Fruit fly (Drosophila melanogaster) whole organism, larva: ENCODE data around the gene smo.

Experiments used
- noc ChIP-seq: fragments of 200-800 bp; sonication (Bioruptor generic); optimal IDR thresholded peaks from 3 replicates; lab custom pipeline; 2019; ENCODE audit warnings: missing biosample characterization, mild to moderate bottlenecking, missing genetic modification characterization, moderate library complexity

Gene smo

DNA sequence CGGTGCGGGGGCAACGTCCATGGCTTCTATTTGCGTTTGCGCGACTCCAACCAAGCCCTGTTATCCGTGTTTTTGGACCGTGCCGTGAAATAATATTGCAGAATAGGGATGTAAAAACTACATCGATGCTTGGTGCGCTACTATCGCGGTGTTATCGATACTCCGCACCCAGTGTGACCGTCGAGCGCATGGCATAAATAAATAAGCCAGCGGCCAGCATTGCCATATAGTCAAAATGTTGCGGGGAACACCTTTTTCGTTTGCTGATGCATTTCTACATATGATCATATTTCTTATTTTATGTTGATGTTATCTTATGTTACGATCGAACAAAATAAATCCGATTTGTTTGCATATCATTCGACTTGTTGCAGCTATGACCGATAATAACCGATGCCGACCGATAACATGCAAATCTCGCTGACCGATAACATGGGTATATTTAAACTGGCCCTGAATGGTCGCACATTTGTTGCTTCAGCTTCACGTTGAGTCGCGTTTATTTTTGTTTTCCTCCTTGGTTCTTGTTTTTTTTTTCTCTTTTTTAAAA, at the start of gene smo:
smo (plus strand) TSS at position 461 of the 550 bp plus-strand sequence.
- no peak for TF ChIP-seq noc (tag; lab: Kevin White, UChicago)

DNA sequence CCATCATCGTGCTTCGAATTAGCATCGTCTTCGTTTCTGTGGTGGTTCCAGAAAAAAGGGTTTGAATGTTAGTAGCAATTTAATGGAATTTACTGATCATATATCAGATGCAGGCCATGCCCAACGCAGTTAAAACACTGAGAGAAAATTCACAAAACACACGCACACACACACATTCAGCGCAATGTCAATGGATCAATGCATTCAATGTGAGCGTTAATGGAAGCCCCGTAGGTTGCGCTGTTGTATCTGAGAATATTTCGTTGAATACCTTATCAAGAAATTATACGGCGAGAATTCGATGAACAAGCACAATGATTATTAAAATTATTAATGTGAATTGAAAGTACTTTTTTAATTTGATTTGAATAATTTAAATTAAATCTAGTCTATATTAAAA, 49.1 kb upstream of the smo start:
- TF ChIP-seq noc (tag; lab: Kevin White, UChicago): no peak

DNA sequence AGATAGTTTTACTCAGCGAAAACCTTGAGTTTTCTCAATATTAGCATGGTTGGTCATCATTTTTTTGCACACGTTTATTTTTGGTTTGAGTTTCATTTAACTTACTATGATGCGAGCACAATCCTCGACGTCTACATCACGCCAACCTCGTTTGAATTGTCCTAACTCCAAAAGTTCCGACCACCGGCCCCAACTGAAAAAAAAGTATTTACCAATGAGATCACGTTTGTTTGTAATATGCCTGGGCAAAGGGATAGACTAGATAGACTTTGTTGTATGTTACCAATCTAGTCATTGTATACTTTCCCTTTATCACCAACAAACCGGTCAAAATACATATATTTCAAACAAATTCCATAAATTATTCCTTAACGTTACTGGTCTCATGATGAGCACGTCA, 45.2 kb upstream of the smo start, which contains the start of gene CG13693:
CG13693 (plus strand) TSS at position 301 of the 400 bp plus-strand sequence.
- no peak for TF ChIP-seq noc (tag; lab: Kevin White, UChicago)

DNA sequence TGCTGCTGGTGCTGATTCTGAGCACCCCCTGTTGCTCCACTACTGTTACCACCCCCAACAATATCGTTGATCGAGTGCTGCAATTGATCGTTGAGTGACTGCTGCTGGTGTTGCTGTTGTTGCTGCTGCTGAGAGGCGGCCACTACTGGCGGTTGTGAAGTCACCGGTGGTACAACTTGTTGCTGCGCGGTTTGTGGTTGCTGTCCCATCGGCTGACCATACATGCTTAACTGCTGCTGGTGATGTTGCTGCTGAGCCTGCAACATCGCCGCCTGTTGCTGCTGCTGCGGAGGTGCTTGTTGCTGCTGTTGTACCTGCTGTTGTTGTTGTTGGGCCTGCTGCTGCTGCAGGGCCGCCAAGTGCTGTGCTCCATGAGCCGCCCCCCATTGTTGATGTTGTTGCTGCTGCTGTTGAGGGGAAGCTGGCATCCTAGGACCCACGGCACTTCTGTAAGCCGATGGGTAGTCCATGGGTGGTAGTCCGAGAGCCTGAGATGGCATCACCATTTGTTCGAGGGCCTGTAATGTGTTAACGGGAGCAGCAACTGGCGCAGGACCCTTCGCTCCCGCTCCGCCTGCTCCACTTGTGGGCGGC, 37.1 kb upstream of the smo start:
- TF ChIP-seq noc (tag; lab: Kevin White, UChicago): no peak

DNA sequence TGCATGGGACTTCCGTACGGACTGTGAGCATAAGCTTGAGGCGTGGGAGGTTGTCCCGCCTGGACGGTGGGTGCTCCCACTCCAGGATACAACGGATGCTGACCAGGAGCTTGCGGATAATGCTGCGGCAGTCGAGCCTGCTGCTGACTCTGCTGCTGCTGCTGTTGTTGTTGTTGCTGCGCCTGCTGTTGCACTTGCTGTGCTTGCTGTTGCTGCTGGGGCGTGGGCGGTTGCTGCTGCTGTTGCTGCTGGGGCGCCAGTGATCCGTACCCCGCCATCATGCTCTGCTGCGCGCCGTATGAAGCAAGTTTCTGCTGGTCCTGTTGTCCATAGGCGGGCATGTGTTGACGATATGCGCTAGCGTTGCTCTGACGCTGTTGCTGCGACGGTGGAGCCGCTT, 36.0 kb upstream of the smo start:
- TF ChIP-seq noc (tag; lab: Kevin White, UChicago): no peak

DNA sequence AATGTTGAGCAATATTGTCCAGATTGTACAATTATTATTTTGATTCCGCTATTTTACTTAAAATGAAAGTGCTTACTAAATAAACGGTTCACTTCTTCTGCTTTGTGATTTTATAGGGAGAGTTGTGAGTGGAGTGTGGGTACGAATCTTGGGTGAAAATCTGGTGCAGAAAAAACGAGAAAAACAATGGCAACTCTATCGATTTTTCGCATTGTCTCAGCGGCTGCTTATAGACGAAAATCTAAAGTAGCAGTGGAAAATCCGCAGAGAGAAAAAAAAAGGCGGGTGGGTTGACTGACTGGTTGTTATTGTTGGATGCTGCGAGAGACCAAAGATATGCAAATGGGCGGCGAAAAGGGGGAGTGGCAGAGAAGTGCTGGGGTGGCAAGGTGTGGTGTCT, 34.3 kb upstream of the smo start:
- no peak for TF ChIP-seq noc (tag; lab: Kevin White, UChicago)

DNA sequence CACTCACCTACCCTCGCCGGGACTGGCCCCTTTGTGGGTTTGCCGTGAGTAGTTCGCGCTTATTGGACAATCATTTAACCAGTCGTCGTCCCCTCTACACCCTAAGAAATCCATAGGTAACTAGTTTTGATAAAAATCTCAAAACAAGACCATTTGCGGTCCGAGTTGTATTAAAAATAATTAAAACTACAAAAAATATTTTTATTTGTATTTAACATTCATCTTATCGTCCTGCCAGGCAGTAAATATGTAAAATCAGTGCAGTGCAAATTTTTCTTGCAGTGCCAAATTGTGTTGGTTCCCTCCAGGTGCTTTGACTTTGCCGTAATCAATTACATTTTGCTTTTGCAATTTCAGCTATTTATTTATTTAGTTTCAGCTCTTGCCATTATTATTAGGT, 33.6 kb upstream of the smo start:
- peak; percentile 39 for TF ChIP-seq noc (tag; lab: Kevin White, UChicago)

DNA sequence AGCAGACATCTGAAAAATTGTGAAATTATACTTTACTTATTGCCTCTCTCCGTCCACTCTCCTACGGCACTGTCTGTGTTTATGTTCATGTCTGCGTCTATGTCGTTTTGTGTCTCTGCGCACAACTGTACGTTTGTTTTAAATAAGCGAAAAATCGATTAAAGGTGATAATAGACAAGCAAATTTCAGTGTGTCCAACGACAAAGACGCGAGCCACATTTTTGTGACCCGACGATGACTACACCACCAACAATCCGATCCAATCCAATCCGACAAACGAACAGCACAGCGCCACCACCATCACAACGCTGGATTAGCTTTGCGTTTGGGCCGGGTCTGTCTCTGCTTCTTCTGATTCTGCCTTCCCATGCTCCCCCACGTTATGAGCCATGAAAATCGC, 32.8 kb upstream of the smo start:
- TF ChIP-seq noc (tag; lab: Kevin White, UChicago): no peak

DNA sequence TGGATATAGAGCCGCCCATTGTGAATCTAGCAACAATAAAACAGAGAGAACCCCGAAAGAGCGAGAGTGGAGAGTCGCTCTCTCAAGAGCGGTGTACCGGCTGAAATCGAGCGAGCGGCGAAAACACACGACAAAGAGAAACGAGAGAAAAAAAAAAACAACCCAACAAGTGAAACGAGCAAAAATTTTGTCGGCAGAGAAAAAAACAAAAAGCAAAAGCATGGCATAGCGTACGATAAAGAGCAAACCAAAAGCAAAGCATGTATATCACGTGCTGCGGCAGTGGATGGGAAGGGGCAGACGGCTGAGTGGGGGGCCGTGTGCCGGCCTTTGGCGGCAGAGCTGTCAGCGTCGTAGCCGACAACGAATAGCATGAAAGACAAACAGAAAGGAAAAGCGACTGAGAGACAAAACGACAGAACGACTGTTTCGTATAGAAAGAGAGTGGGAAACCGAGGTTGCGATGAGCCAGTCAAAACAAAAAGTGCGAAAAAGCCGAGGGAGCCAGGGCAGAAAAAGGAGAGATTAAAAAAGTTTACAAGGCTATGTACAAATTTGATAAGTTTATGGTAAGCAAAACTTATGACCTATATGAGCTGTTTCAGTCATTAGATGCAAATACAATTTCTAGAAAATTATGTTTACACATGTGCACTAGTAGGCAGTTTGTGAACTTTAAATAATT, 30.6 kb upstream of the smo start:
- peak; percentile 11 for TF ChIP-seq noc (tag; lab: Kevin White, UChicago)

DNA sequence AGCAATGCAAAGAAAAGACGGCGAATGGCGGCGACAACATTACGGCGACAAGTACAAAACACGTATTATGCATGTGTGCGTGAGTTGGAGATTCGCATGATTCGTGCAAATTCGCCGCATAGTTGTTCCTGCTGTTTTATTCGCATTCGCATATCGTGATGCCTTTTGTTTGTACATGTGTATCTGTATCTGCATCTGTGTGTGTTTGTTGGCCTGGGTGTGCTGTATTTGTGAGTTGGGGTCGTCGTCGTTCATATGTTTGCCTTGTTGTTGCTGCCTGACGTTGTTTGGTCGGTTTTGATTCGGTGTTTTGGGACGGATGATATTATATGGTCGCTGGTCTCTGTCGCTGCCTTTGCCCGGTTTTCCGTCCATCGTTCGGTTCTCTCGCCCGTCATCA, 29.9 kb upstream of the smo start:
- no peak for TF ChIP-seq noc (tag; lab: Kevin White, UChicago)

DNA sequence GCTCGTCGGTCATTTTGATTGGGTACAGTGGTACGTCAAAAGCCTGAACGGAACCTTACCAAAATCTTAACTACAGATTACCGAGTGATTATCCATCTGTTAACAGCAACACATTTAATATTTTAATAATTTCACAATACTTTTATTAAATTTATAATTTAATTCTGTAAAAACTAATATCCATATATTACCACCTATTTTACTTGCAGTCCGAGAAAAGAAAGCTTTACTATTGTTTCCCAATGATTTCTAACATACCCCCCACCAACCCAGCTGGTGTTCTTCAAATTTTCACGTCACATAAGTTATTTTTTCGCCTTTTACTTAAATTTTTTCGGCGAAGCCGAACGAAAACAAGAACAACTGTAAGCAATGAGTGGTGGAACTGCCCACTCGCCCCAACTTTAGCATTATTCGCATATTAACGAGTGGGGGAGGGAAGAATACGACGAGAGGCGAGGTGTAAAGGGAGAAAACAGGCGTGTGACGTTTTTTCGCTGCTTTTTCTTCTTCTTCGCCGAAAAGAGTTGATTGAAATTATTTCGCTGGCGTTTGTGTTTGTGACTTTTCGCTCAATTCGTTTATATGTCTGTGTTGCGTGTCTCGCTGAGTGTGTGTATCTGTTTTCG, 29.4 kb upstream of the smo start:
- TF ChIP-seq noc (tag; lab: Kevin White, UChicago): peak; percentile 92

DNA sequence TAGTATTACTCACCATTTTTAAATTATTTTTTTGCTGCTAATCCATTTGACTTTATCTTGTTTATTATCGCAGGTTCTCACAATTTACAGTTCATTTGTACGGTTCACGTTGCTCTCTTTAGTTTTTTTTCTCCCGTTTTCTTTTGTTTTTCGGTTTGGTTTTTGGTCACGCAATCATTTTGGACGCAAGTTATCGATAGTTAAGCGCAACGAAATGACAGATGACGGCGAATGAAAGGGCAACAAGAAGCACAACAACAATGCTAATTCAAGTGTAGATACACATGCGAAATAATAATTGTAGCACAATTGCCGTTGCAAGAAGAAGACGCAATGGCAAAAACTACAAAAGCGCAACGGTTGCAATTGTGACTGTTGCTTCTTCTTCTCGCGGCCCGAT, 28.8 kb upstream of the smo start:
- TF ChIP-seq noc (tag; lab: Kevin White, UChicago): no peak

DNA sequence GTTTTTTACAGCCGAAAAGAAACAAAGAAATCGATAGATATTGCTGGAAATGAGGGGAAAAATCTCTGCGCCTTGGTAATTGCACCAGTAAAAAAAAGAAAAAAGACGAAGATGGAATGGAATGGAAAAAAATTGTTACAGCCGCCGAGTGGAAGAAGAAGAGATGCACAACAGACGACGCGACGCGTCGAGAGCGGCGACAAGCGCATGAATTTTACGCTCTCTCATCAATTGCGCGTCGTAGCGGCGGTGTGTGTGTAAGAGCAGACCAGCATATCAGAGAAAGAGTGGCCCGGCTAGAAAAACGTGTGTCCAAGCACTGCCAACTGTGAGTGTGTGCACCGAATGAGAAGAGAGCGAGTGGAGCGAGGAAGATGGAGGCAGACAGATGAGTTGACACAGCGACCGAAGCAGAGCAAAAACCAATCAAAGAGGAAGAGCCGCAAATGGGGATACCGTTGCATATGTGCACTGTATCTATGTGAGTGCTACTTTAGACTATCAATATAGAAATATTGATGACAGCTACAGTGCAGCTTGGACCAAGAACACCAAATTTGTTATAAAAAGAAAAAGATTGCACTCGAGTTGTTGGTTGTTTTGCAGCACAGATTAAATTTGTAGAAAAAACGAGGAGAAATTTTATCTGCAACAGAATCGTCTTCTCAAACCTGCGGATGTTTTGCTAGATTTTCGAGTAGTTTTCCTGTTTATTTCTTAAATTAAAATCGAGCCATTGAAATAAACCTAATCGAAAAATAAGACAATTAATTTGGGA, 28.1 kb upstream of the smo start:
- no peak for TF ChIP-seq noc (tag; lab: Kevin White, UChicago)

DNA sequence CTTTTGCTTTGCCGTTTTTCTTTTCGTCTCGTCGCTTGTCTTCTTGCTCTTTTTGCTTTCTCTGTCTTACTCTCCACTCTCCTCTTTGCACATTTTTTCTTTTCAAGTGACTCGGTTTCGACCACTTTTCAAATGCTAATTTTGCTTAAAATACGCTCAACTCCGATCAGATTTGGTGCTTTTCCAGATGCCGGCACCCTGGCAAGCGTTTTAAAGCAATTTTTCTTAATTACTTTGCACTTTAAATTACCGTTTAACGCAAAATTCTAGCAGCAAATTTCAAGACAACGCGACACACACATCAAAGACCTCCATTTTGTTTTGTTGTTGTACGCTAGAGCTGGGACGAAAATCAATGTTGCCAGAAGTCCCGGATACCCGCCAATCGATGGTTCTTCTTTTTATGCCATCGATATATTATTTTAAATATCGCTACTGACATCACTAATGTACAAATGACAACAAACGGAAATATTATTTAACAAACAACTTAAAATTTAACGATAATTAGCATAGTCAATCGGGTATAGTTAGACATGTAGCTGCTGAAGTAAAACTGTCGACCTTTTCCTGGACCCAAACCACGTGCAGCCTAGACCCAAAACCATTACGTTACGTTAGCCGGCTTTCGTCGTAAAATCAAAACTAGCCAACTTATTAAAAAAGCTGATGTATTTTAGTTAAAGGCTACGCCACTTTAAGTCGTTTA, 26.7 kb upstream of the smo start, which contains the start of gene kis:
kis (minus strand) TSS at position 317 of the 709 bp plus-strand sequence.
- peak; percentile 24 for TF ChIP-seq noc (tag; lab: Kevin White, UChicago)

DNA sequence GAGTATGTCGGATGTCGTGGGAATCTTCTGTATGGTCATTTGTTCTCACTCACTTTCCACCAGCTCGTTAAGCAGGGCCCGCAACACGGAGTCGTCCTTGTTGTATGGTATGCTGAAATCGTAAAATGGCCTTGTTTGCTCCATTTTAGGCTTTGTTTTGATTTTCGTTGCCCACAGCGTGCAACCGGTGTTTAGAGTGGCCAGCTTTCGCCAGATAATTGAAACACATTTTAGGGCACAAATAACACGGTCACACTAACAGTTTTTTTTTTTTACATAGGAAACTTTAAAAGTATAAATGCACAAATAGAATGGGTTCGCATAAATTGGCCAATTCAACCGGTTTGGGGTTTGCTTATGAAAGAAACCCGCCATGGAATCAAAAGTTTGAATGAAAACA, 25.2 kb upstream of the smo start, which contains the start of gene Rpp30:
Rpp30 (minus strand) TSS at position 200 of the 400 bp plus-strand sequence.
- TF ChIP-seq noc (tag; lab: Kevin White, UChicago): no peak
